Worm (Caenorhabditis elegans): Measurements from ENCODE around the gene mec-17.

mec-17 gene

ce11 chrIV:7988385-7988784 is 1.4 kb upstream of the mec-17 start, which contains the start of gene col-115:
col-115 (plus strand) TSS chrIV:7988685.
- TF ChIP-seq tra-4 (tag; optimal IDR thresholded peaks at IDR 0.05) (no peak), ets-7 (tag; optimal IDR thresholded peaks at IDR 0.05) (no peak), ceh-13 (GFP tag; optimal IDR thresholded peaks at IDR 0.05) (no peak), tbx-37 (GFP tag; conservative IDR thresholded peaks at IDR 0.05) (no peak), ama-1 (optimal IDR thresholded peaks at IDR 0.05) (no peak), hnd-1 (tag; optimal IDR thresholded peaks at IDR 0.05) (no peak), sea-1 (GFP tag; conservative IDR thresholded peaks at IDR 0.05) (no peak), tbx-11 (GFP tag; IDR thresholded peaks at IDR 0.05) (no peak), flt-1 (GFP tag; IDR thresholded peaks at IDR 0.05) (no peak), hmbx-1 (tag; optimal IDR thresholded peaks at IDR 0.05) (no peak), pes-1 (GFP tag; IDR thresholded peaks at IDR 0.05) (no peak), ceh-36 (tag; optimal IDR thresholded peaks at IDR 0.05) (no peak), hmg-4 (GFP tag; optimal IDR thresholded peaks at IDR 0.05) (no peak), aly-1 (tag; optimal IDR thresholded peaks at IDR 0.05) (no peak), scrt-1 (GFP tag; IDR thresholded peaks at IDR 0.05) (no peak), B0310.2 (tag; optimal IDR thresholded peaks at IDR 0.05) (no peak), F13C5.2 (tag; optimal IDR thresholded peaks at IDR 0.05) (no peak)

- TF ChIP-seq aly-1 (tag; optimal IDR thresholded peaks at IDR 0.05), result no peak
- TF ChIP-seq tra-4 (tag; optimal IDR thresholded peaks at IDR 0.05), result no peak
- no peak for TF ChIP-seq flt-1 (GFP tag; IDR thresholded peaks at IDR 0.05)
- TF ChIP-seq tbx-11 (GFP tag; IDR thresholded peaks at IDR 0.05), result no peak
- TF ChIP-seq B0310.2 (tag; optimal IDR thresholded peaks at IDR 0.05), result no peak
- no peak for TF ChIP-seq tbx-37 (GFP tag; conservative IDR thresholded peaks at IDR 0.05)
- TF ChIP-seq hnd-1 (tag; optimal IDR thresholded peaks at IDR 0.05), result no peak
- no peak for TF ChIP-seq hmg-4 (GFP tag; optimal IDR thresholded peaks at IDR 0.05)
- TF ChIP-seq pes-1 (GFP tag; IDR thresholded peaks at IDR 0.05), result no peak
- no peak for TF ChIP-seq ets-7 (tag; optimal IDR thresholded peaks at IDR 0.05)
- no peak for TF ChIP-seq ama-1 (optimal IDR thresholded peaks at IDR 0.05)
- TF ChIP-seq scrt-1 (GFP tag; IDR thresholded peaks at IDR 0.05), result no peak
- TF ChIP-seq hmbx-1 (tag; optimal IDR thresholded peaks at IDR 0.05), result no peak
- TF ChIP-seq ceh-36 (tag; optimal IDR thresholded peaks at IDR 0.05), result no peak
- no peak for TF ChIP-seq sea-1 (GFP tag; conservative IDR thresholded peaks at IDR 0.05)
- TF ChIP-seq F13C5.2 (tag; optimal IDR thresholded peaks at IDR 0.05), result no peak
- TF ChIP-seq ceh-13 (GFP tag; optimal IDR thresholded peaks at IDR 0.05), result no peak
Observed at ce11 chrIV:7985737-7986136, 1.2 kb downstream of the mec-17 start.

- TF ChIP-seq F13C5.2 (tag; optimal IDR thresholded peaks at IDR 0.05) (no peak), sea-1 (GFP tag; conservative IDR thresholded peaks at IDR 0.05) (no peak), ama-1 (optimal IDR thresholded peaks at IDR 0.05) (peak; percentile 55), hmbx-1 (tag; optimal IDR thresholded peaks at IDR 0.05) (no peak), tbx-37 (GFP tag; conservative IDR thresholded peaks at IDR 0.05) (no peak)
Observed at ce11 chrIV:7983728-7984346, 3.1 kb downstream of the mec-17 start.

DNA sequence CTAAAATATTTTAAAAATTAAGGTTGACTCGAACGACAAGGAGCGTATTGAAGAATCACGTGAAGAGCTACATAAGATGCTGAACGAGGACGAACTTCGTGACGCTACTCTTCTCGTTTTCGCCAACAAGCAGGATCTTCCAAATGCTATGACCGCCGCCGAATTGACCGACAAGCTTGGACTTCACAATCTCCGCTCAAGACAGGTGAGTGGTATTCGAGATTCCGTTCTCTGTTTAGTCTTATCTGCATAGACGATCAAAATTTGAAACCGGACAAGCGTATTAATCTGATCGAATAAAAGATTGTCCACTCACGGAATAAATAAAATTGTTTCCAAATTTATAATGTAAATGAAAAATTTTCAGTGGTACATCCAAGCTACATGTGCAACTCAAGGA is 4.0 kb downstream of the mec-17 start:
- TF ChIP-seq aly-1 (tag; optimal IDR thresholded peaks at IDR 0.05) (no peak), scrt-1 (GFP tag; IDR thresholded peaks at IDR 0.05) (no peak), hnd-1 (tag; optimal IDR thresholded peaks at IDR 0.05) (no peak), tbx-11 (GFP tag; IDR thresholded peaks at IDR 0.05) (no peak), pes-1 (GFP tag; IDR thresholded peaks at IDR 0.05) (no peak), tbx-37 (GFP tag; conservative IDR thresholded peaks at IDR 0.05) (no peak), ama-1 (optimal IDR thresholded peaks at IDR 0.05) (no peak), hmbx-1 (tag; optimal IDR thresholded peaks at IDR 0.05) (no peak), hmg-4 (GFP tag; optimal IDR thresholded peaks at IDR 0.05) (no peak), sea-1 (GFP tag; conservative IDR thresholded peaks at IDR 0.05) (no peak), ets-7 (tag; optimal IDR thresholded peaks at IDR 0.05) (no peak), ceh-36 (tag; optimal IDR thresholded peaks at IDR 0.05) (no peak), F13C5.2 (tag; optimal IDR thresholded peaks at IDR 0.05) (no peak), tra-4 (tag; optimal IDR thresholded peaks at IDR 0.05) (no peak), ceh-13 (GFP tag; optimal IDR thresholded peaks at IDR 0.05) (no peak), flt-1 (GFP tag; IDR thresholded peaks at IDR 0.05) (no peak), B0310.2 (tag; optimal IDR thresholded peaks at IDR 0.05) (no peak)

ce11 chrIV:7982024-7982576 is 4.9 kb downstream of the mec-17 start, which contains the start of gene arf-5:
arf-5 (plus strand) TSS chrIV:7982526.
- TF ChIP-seq tbx-11 (GFP tag; IDR thresholded peaks at IDR 0.05) (no peak), scrt-1 (GFP tag; IDR thresholded peaks at IDR 0.05) (no peak), B0310.2 (tag; optimal IDR thresholded peaks at IDR 0.05) (no peak), hmg-4 (GFP tag; optimal IDR thresholded peaks at IDR 0.05) (no peak), pes-1 (GFP tag; IDR thresholded peaks at IDR 0.05) (no peak), tbx-37 (GFP tag; conservative IDR thresholded peaks at IDR 0.05) (no peak), hnd-1 (tag; optimal IDR thresholded peaks at IDR 0.05) (no peak), F13C5.2 (tag; optimal IDR thresholded peaks at IDR 0.05) (no peak), ama-1 (optimal IDR thresholded peaks at IDR 0.05) (no peak)

ce11 chrIV:7979588-7979987 is 7.4 kb downstream of the mec-17 start, which contains the start of gene unc-24:
unc-24 (plus strand) TSS chrIV:7979870.
- TF ChIP-seq pes-1 (GFP tag; IDR thresholded peaks at IDR 0.05) (no peak), hmg-4 (GFP tag; optimal IDR thresholded peaks at IDR 0.05) (no peak), tbx-37 (GFP tag; conservative IDR thresholded peaks at IDR 0.05) (no peak), flt-1 (GFP tag; IDR thresholded peaks at IDR 0.05) (no peak), ets-7 (tag; optimal IDR thresholded peaks at IDR 0.05) (no peak), sea-1 (GFP tag; conservative IDR thresholded peaks at IDR 0.05) (no peak), hmbx-1 (tag; optimal IDR thresholded peaks at IDR 0.05) (no peak), ama-1 (optimal IDR thresholded peaks at IDR 0.05) (no peak)

ce11 chrIV:7977452-7977940 is 9.5 kb downstream of the mec-17 start, which contains the start of gene ora-1:
ora-1 (plus strand) TSS chrIV:7977890.
- no peak for TF ChIP-seq tbx-11 (GFP tag; IDR thresholded peaks at IDR 0.05)
- no peak for TF ChIP-seq ceh-13 (GFP tag; optimal IDR thresholded peaks at IDR 0.05)
- TF ChIP-seq tra-4 (tag; optimal IDR thresholded peaks at IDR 0.05), result no peak
- no peak for TF ChIP-seq ama-1 (optimal IDR thresholded peaks at IDR 0.05)
- no peak for TF ChIP-seq B0310.2 (tag; optimal IDR thresholded peaks at IDR 0.05)
- no peak for TF ChIP-seq aly-1 (tag; optimal IDR thresholded peaks at IDR 0.05)
- TF ChIP-seq hmg-4 (GFP tag; optimal IDR thresholded peaks at IDR 0.05), result no peak
